Fruit fly (Drosophila melanogaster): ENCODE data around the gene Rcd2.

The Rcd2 gene

dm6 chr3L:20551862-20552261 lies 11.6 kb upstream of the Rcd2 start:
- TF ChIP-seq rgr (GFP tag; optimal IDR thresholded peaks at IDR 0.05) (peak; percentile 12), Hr83 (GFP tag; optimal IDR thresholded peaks at IDR 0.05; ENCODE audit: poor library complexity, severe bottlenecking) (no peak), fru (GFP tag; optimal IDR thresholded peaks at IDR 0.05) (peak; percentile 55), woc (GFP tag; optimal IDR thresholded peaks at IDR 0.05) (peak; percentile 19), Hr78 (GFP tag; optimal IDR thresholded peaks at IDR 0.05) (no peak), foxo (GFP tag; optimal IDR thresholded peaks at IDR 0.05) (peak in 1 of 2 experiments; percentile 55), Hnf4 (GFP tag; optimal IDR thresholded peaks at IDR 0.05) (peak; percentile 23), h (GFP tag; optimal IDR thresholded peaks at IDR 0.05) (peak; percentile 56), Abd-B (GFP tag; optimal IDR thresholded peaks at IDR 0.05) (no peak), ey (GFP tag; optimal IDR thresholded peaks at IDR 0.05) (peak; percentile 25), br (GFP tag; optimal IDR thresholded peaks at IDR 0.05) (peak; percentile 23), OdsH (GFP tag; optimal IDR thresholded peaks at IDR 0.05) (peak; percentile 20)

- TF ChIP-seq Sp1 (GFP tag; optimal IDR thresholded peaks at IDR 0.05) = peak; percentile 65
- no peak for TF ChIP-seq N (GFP tag; optimal IDR thresholded peaks at IDR 0.05)
- peak; percentile 81 for TF ChIP-seq rgr (GFP tag; optimal IDR thresholded peaks at IDR 0.05)
- peak; percentile 23 for TF ChIP-seq dmrt93B (GFP tag; optimal IDR thresholded peaks at IDR 0.05)
- TF ChIP-seq ey (GFP tag; optimal IDR thresholded peaks at IDR 0.05) = peak; percentile 76
- TF ChIP-seq sv (GFP tag; optimal IDR thresholded peaks at IDR 0.05) = no peak
- peak; percentile 41 for TF ChIP-seq sage (GFP tag; optimal IDR thresholded peaks at IDR 0.05)
- TF ChIP-seq brk (GFP tag; optimal IDR thresholded peaks at IDR 0.05) = peak; percentile 51
- peak; percentile 77 for TF ChIP-seq h (GFP tag; optimal IDR thresholded peaks at IDR 0.05)
- no peak for TF ChIP-seq Jra (GFP tag; optimal IDR thresholded peaks at IDR 0.05)
- no peak for TF ChIP-seq pan (optimal IDR thresholded peaks at IDR 0.05)
- TF ChIP-seq CG32264 (GFP tag; optimal IDR thresholded peaks at IDR 0.05) = no peak
- TF ChIP-seq psq (GFP tag; optimal IDR thresholded peaks at IDR 0.05) = peak; percentile 66
- peak; percentile 68 for TF ChIP-seq br (GFP tag; optimal IDR thresholded peaks at IDR 0.05)
- peak; percentile 78 for TF ChIP-seq fru (GFP tag; optimal IDR thresholded peaks at IDR 0.05)
- TF ChIP-seq OdsH (GFP tag; optimal IDR thresholded peaks at IDR 0.05) = peak; percentile 77
- peak; percentile 55 for TF ChIP-seq Hnf4 (GFP tag; optimal IDR thresholded peaks at IDR 0.05)
- TF ChIP-seq foxo (GFP tag; optimal IDR thresholded peaks at IDR 0.05) = peak in 1 of 2 experiments; percentile 76
- TF ChIP-seq HLH106 (tag; optimal IDR thresholded peaks at IDR 0.05) = peak; percentile 63
- peak; percentile 70 for TF ChIP-seq woc (GFP tag; optimal IDR thresholded peaks at IDR 0.05)
These were observed 9.1 kb upstream of the Rcd2 start for dm6 chr3L:20549358-20549757.

dm6 chr3L:20548201-20548854 lies 8.1 kb upstream of the Rcd2 start:
- TF ChIP-seq Jra (GFP tag; optimal IDR thresholded peaks at IDR 0.05) = no peak
- TF ChIP-seq tai (GFP tag; optimal IDR thresholded peaks at IDR 0.05) = no peak
- no peak for TF ChIP-seq Myc (optimal IDR thresholded peaks at IDR 0.05)
- no peak for TF ChIP-seq pan (optimal IDR thresholded peaks at IDR 0.05)
- no peak for TF ChIP-seq CG9705 (GFP tag; optimal IDR thresholded peaks at IDR 0.05)
- no peak for TF ChIP-seq dsf (GFP tag; optimal IDR thresholded peaks at IDR 0.05; ENCODE audit: borderline replicate concordance)
- no peak for TF ChIP-seq usp (GFP tag; optimal IDR thresholded peaks at IDR 0.05)
- no peak for TF ChIP-seq HLH106 (tag; optimal IDR thresholded peaks at IDR 0.05)
- no peak for TF ChIP-seq Hnf4 (GFP tag; optimal IDR thresholded peaks at IDR 0.05)
- TF ChIP-seq Hr83 (GFP tag; optimal IDR thresholded peaks at IDR 0.05; ENCODE audit: poor library complexity, severe bottlenecking) = no peak
- TF ChIP-seq psq (GFP tag; optimal IDR thresholded peaks at IDR 0.05) = no peak
- TF ChIP-seq foxo (GFP tag; optimal IDR thresholded peaks at IDR 0.05) = no peak
- TF ChIP-seq ey (GFP tag; optimal IDR thresholded peaks at IDR 0.05) = no peak
- TF ChIP-seq Vsx2 (GFP tag; optimal IDR thresholded peaks at IDR 0.05; ENCODE audit: partially characterized antibody) = no peak
- TF ChIP-seq sv (GFP tag; optimal IDR thresholded peaks at IDR 0.05) = no peak
- TF ChIP-seq dmrt93B (GFP tag; optimal IDR thresholded peaks at IDR 0.05) = no peak
- TF ChIP-seq woc (GFP tag; optimal IDR thresholded peaks at IDR 0.05) = no peak
- no peak for TF ChIP-seq rgr (GFP tag; optimal IDR thresholded peaks at IDR 0.05)
- no peak for TF ChIP-seq OdsH (GFP tag; optimal IDR thresholded peaks at IDR 0.05)
- no peak for TF ChIP-seq br (GFP tag; optimal IDR thresholded peaks at IDR 0.05)

- no peak for TF ChIP-seq Dif (GFP tag; optimal IDR thresholded peaks at IDR 0.05; ENCODE audit: partially characterized antibody)
- TF ChIP-seq N (GFP tag; optimal IDR thresholded peaks at IDR 0.05) = peak; percentile 35
- TF ChIP-seq usp (GFP tag; optimal IDR thresholded peaks at IDR 0.05) = no peak
- no peak for TF ChIP-seq sv (GFP tag; optimal IDR thresholded peaks at IDR 0.05)
- TF ChIP-seq Jra (GFP tag; optimal IDR thresholded peaks at IDR 0.05) = no peak
- TF ChIP-seq h (GFP tag; optimal IDR thresholded peaks at IDR 0.05) = no peak
- no peak for TF ChIP-seq Dfd (GFP tag; optimal IDR thresholded peaks at IDR 0.05)
- no peak for TF ChIP-seq Mio (GFP tag; optimal IDR thresholded peaks at IDR 0.05)
- TF ChIP-seq dmrt93B (GFP tag; optimal IDR thresholded peaks at IDR 0.05) = no peak
- TF ChIP-seq Sp1 (GFP tag; optimal IDR thresholded peaks at IDR 0.05) = no peak
- TF ChIP-seq Vsx2 (GFP tag; optimal IDR thresholded peaks at IDR 0.05; ENCODE audit: partially characterized antibody) = peak; percentile 62
- TF ChIP-seq lola (GFP tag; optimal IDR thresholded peaks at IDR 0.05) = no peak
- TF ChIP-seq ey (GFP tag; optimal IDR thresholded peaks at IDR 0.05) = no peak
- no peak for TF ChIP-seq Hr78 (GFP tag; optimal IDR thresholded peaks at IDR 0.05)
- no peak for TF ChIP-seq tai (GFP tag; optimal IDR thresholded peaks at IDR 0.05)
- TF ChIP-seq brk (GFP tag; optimal IDR thresholded peaks at IDR 0.05) = peak; percentile 12
- no peak for TF ChIP-seq foxo (GFP tag; optimal IDR thresholded peaks at IDR 0.05)
- TF ChIP-seq HLH106 (tag; optimal IDR thresholded peaks at IDR 0.05) = no peak
- TF ChIP-seq Myc (optimal IDR thresholded peaks at IDR 0.05) = peak; percentile 65
- no peak for TF ChIP-seq rgr (GFP tag; optimal IDR thresholded peaks at IDR 0.05)
- TF ChIP-seq dl (GFP tag; optimal IDR thresholded peaks at IDR 0.05; ENCODE audit: insufficient read depth in 1 of 2, partially characterized antibody in 2 of 2) = no peak
These were observed 1.0 kb upstream of the Rcd2 start for dm6 chr3L:20540975-20541951.
